Worm (Caenorhabditis elegans) whole organism, young adult: Measurements from ENCODE around the gene snt-7.

Experiments
- C06A6.2 ChIP-seq: fragments of 200-800 bp; sonication (Bioruptor generic); conservative IDR thresholded peaks from 2 replicates; pipeline ENCODE4 v1.3.6; 2022; ENCODE audit warnings: missing genetic modification characterization, missing compliant biosample characterization
- F49E8.2 ChIP-seq: sonication (generic microtip); optimal IDR thresholded peaks from 3 replicates; lab custom pipeline; 2017; ENCODE audit warnings: missing genetic modification characterization, mild to moderate bottlenecking, missing compliant biosample characterization, antibody characterized with exemption, moderate library complexity; ENCODE audit not compliant: insufficient read depth
- F55B11.4 ChIP-seq: sonication (generic microtip); optimal IDR thresholded peaks from 2 replicates; lab custom pipeline; 2016; ENCODE audit warnings: missing compliant biosample characterization, missing genetic modification characterization, borderline replicate concordance; ENCODE audit not compliant: insufficient read depth
- K12H6.12 ChIP-seq: fragments of 200-800 bp; sonication (Bioruptor generic); optimal IDR thresholded peaks from 2 replicates; lab custom pipeline; 2018; ENCODE audit warnings: mild to moderate bottlenecking, missing genetic modification characterization, missing compliant biosample characterization
- cebp-1 ChIP-seq, 2 experiments: fragments of 200-800 bp in 1 of 2; sonication (Bioruptor generic) in 1 of 2; sonication (generic microtip) in 1 of 2; IDR thresholded peaks in 1 of 2; optimal IDR thresholded peaks in 1 of 2; 2 replicates each; pipeline versions ENCODE4 v1.3.6 to Lab custom; 2017 to 2022; ENCODE audit warnings: missing compliant biosample characterization in 2 of 2, missing genetic modification characterization in 2 of 2, mild to moderate bottlenecking in 1 of 2, missing genetic modification reagents in 1 of 2, moderate library complexity in 1 of 2
- ceh-27 ChIP-seq: fragments of 200-800 bp; sonication (Bioruptor generic); optimal IDR thresholded peaks from 2 replicates; lab custom pipeline; 2018; ENCODE audit warnings: mild to moderate bottlenecking, missing genetic modification characterization, moderate library complexity, missing compliant biosample characterization
- let-607 ChIP-seq, 2 experiments: fragments of 200-800 bp in 1 of 2; sonication (Bioruptor generic) in 1 of 2; sonication (generic microtip) in 1 of 2; optimal IDR thresholded peaks; 2 replicates each; lab custom pipeline; 2016 to 2018; ENCODE audit warnings: mild to moderate bottlenecking in 2 of 2, missing compliant biosample characterization in 2 of 2, missing genetic modification characterization in 2 of 2, moderate library complexity in 2 of 2, missing genotype in 1 of 2
- lin-35 ChIP-seq, 3 experiments: fragments of 150-350 bp in 2 of 3; sonication (generic microtip) in 1 of 3; optimal IDR thresholded peaks; 2 replicates each; lab custom pipeline; 2014 to 2018; ENCODE audit warnings: missing biosample characterization in 3 of 3, missing genetic modification characterization in 3 of 3, missing genetic modification reagents in 3 of 3
- rpc-1 ChIP-seq, 2 experiments: fragments of 150-350 bp in 1 of 2; sonication (generic microtip) in 1 of 2; optimal IDR thresholded peaks; 2 replicates each; lab custom pipeline; 2014 to 2018; ENCODE audit warnings: missing biosample characterization in 1 of 2, missing genetic modification characterization in 1 of 2, missing genetic modification reagents in 1 of 2, missing genotype in 1 of 2
- snpc-4 ChIP-seq, 5 experiments: fragments of 150-350 bp in 1 of 5; sonication (generic microtip) in 4 of 5; optimal IDR thresholded peaks; 2 replicates each; lab custom pipeline; 2014 to 2018; ENCODE audit warnings: missing genetic modification characterization in 5 of 5, missing biosample characterization in 3 of 5, antibody characterized with exemption in 2 of 5, mild to moderate bottlenecking in 2 of 5, missing compliant biosample characterization in 2 of 5, missing genotype in 2 of 5, moderate library complexity in 2 of 5, missing genetic modification reagents in 1 of 5
- unc-62 ChIP-seq: fragments of 150-350 bp; optimal IDR thresholded peaks from 2 replicates; lab custom pipeline; 2014; ENCODE audit warnings: missing biosample characterization, missing genetic modification reagents, missing genetic modification characterization
- xnd-1 ChIP-seq: sonication (generic microtip); optimal IDR thresholded peaks from 2 replicates; lab custom pipeline; 2016; ENCODE audit warnings: missing genotype, missing genetic modification reagents, missing genetic modification characterization, missing compliant biosample characterization
- ztf-18 ChIP-seq: sonication (generic microtip); optimal IDR thresholded peaks from 2 replicates; lab custom pipeline; 2016; ENCODE audit warnings: missing genotype, mild to moderate bottlenecking, missing genetic modification characterization, missing compliant biosample characterization

- no peak for TF ChIP-seq C06A6.2 (GFP tag; lab: Robert Waterston, UW)
- TF ChIP-seq lin-35 (GFP tag; optimal IDR thresholded peaks at IDR 0.05; lab: Kevin White, UChicago), result no peak
- no peak for TF ChIP-seq F55B11.4
- no peak for TF ChIP-seq unc-62 (GFP tag; lab: Kevin White, UChicago)
- TF ChIP-seq ztf-18, result no peak
- TF ChIP-seq F49E8.2 (tag; lab: Kevin White, UChicago), result no peak
- TF ChIP-seq cebp-1 (GFP tag; IDR thresholded peaks at IDR 0.05; lab: Robert Waterston, UW), result no peak
- no peak for TF ChIP-seq cebp-1 (tag; optimal IDR thresholded peaks at IDR 0.05; lab: Kevin White, UChicago)
- no peak for TF ChIP-seq snpc-4 (GFP tag; optimal IDR thresholded peaks at IDR 0.05; lab: Kevin White, UChicago)
- no peak for TF ChIP-seq snpc-4 (tag; optimal IDR thresholded peaks at IDR 0.05; lab: Kevin White, UChicago)
- TF ChIP-seq xnd-1, result no peak
- no peak for TF ChIP-seq ceh-27 (GFP tag; lab: Kevin White, UChicago)
- no peak for TF ChIP-seq K12H6.12 (tag; lab: Kevin White, UChicago)
- TF ChIP-seq rpc-1 (optimal IDR thresholded peaks at IDR 0.05; lab: Kevin White, UChicago), result no peak
- no peak for TF ChIP-seq rpc-1 (tag; optimal IDR thresholded peaks at IDR 0.05; lab: Kevin White, UChicago)
- no peak for TF ChIP-seq let-607 (tag; optimal IDR thresholded peaks at IDR 0.05; lab: Kevin White, UChicago)
Observed at ce11 chrX:15188510-15188909, 10.4 kb downstream of the snt-7 start.
